Fruit fly (Drosophila melanogaster): ENCODE data around the gene pns.
A peak's percentile ranks its signal among the peaks of the same experiment; 100 is the strongest.

DNA sequence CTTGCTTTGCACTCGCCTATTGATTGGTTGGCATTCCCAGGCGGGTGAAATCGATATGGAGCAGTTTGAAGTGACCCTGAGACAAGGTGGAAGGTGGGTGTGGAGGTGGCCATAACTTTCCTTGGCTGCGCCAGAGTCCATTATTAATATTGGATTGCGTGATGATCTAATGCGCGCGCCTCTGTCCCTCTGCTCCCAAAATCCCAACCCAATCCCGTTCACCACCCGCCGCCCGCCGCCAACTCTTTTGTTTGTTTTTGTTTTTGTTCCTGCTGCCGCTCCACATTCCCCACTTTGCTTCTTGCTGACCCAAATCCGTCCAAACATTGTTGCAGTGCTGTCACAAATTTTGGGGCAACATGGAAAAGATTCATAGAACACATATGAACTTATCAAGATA lies 34.1 kb downstream of the pns start:
- TF ChIP-seq psq (GFP tag; optimal IDR thresholded peaks at IDR 0.05) (no peak), CrebB (tag; optimal IDR thresholded peaks at IDR 0.05) (no peak), oc (tag; optimal IDR thresholded peaks at IDR 0.05) (no peak), HLHmδ (GFP tag; optimal IDR thresholded peaks at IDR 0.05) (no peak), Pdp1 (GFP tag; optimal IDR thresholded peaks at IDR 0.05) (peak in 1 of 2 experiments; percentile 13), Sox102F (GFP tag; optimal IDR thresholded peaks at IDR 0.05) (no peak), emc (GFP tag; optimal IDR thresholded peaks at IDR 0.05) (no peak)

Measured in whole organism, embryonic.